2 fruit fly cellular contexts compared by ENCODE assay signal in genomic region chr3L:6159863-6160262, dm6.
TF ChIP-seq lines count a peak whose summit lies in the region.

No protein-coding gene starts in this region.

- TF ChIP-seq CTCF in whole organism, embryonic (GFP tag; optimal IDR thresholded peaks at IDR 0.05; lab: Kevin White, UChicago), result no peak

TF ChIP-seq in whole organism, embryonic, 481 proteins besides CTCF, POLR2A, EP300 and RAD21 (continues in another document):
- peak; percentile 71 for TF ChIP-seq CG18262 (tag; optimal IDR thresholded peaks at IDR 0.05; lab: Kevin White, UChicago)
- no peak for TF ChIP-seq h (optimal IDR thresholded peaks at IDR 0.05; lab: Kevin White, UChicago)
- TF ChIP-seq cas (GFP tag; IDR thresholded peaks at IDR 0.05; lab: Robert Waterston, UW), result no peak
- peak; percentile 64 for TF ChIP-seq dmrt11E (tag; optimal IDR thresholded peaks at IDR 0.05; lab: Kevin White, UChicago)
- no peak for TF ChIP-seq CrebB (tag; optimal IDR thresholded peaks at IDR 0.05; lab: Kevin White, UChicago)
- TF ChIP-seq ftz-f1 (GFP tag; optimal IDR thresholded peaks at IDR 0.05; lab: Kevin White, UChicago), result no peak
- TF ChIP-seq sens-2 (GFP tag; IDR thresholded peaks at IDR 0.05; lab: Robert Waterston, UW), result no peak
- no peak for TF ChIP-seq pzg (GFP tag; optimal IDR thresholded peaks at IDR 0.05; lab: Kevin White, UChicago)
- TF ChIP-seq pb (GFP tag; optimal IDR thresholded peaks at IDR 0.05; lab: Kevin White, UChicago), result no peak
- TF ChIP-seq pan (optimal IDR thresholded peaks at IDR 0.05; lab: Kevin White, UChicago), result no peak
- TF ChIP-seq pan (GFP tag; optimal IDR thresholded peaks at IDR 0.05 in 1 of 2, IDR thresholded peaks at IDR 0.05 in 1 of 2), result no peak
- no peak for TF ChIP-seq tll (GFP tag; optimal IDR thresholded peaks at IDR 0.05; lab: Kevin White, UChicago)
- TF ChIP-seq CG10321 (GFP tag; IDR thresholded peaks at IDR 0.05; lab: Robert Waterston, UW), result no peak
- TF ChIP-seq chn (GFP tag; optimal IDR thresholded peaks at IDR 0.05; lab: Kevin White, UChicago), result no peak
- no peak for TF ChIP-seq en (GFP tag; optimal IDR thresholded peaks at IDR 0.05; lab: Kevin White, UChicago)
- TF ChIP-seq phol (tag; optimal IDR thresholded peaks at IDR 0.05; lab: Kevin White, UChicago), result peak; percentile 39
- TF ChIP-seq ase (GFP tag; IDR thresholded peaks at IDR 0.05; lab: Robert Waterston, UW), result no peak
- TF ChIP-seq Bgb (GFP tag; IDR thresholded peaks at IDR 0.05; lab: Robert Waterston, UW; ENCODE audit: partially characterized antibody), result no peak
- TF ChIP-seq ato (GFP tag; IDR thresholded peaks at IDR 0.05; lab: Robert Waterston, UW; ENCODE audit: partially characterized antibody), result no peak
- TF ChIP-seq zen2 (GFP tag; IDR thresholded peaks at IDR 0.05; lab: Robert Waterston, UW; ENCODE audit: partially characterized antibody), result no peak
- TF ChIP-seq danr (GFP tag; IDR thresholded peaks at IDR 0.05; lab: Robert Waterston, UW), result no peak
- no peak for TF ChIP-seq CG10431 (GFP tag; optimal IDR thresholded peaks at IDR 0.05; lab: Kevin White, UChicago)
- TF ChIP-seq bsh (GFP tag; optimal IDR thresholded peaks at IDR 0.05; lab: Kevin White, UChicago), result peak in 1 of 2 experiments; percentile 17
- TF ChIP-seq toy (GFP tag; IDR thresholded peaks at IDR 0.05; lab: Robert Waterston, UW), result no peak
- TF ChIP-seq Hr78 (GFP tag; optimal IDR thresholded peaks at IDR 0.05; lab: Kevin White, UChicago), result no peak
- TF ChIP-seq CG8944 (GFP tag; optimal IDR thresholded peaks at IDR 0.05; lab: Kevin White, UChicago), result no peak
- no peak for TF ChIP-seq CG33213 (GFP tag; optimal IDR thresholded peaks at IDR 0.05; lab: Kevin White, UChicago)
- TF ChIP-seq Max (GFP tag; optimal IDR thresholded peaks at IDR 0.05; lab: Kevin White, UChicago), result no peak
- TF ChIP-seq dmrt99B (tag; optimal IDR thresholded peaks at IDR 0.05; lab: Kevin White, UChicago), result peak; percentile 36
- TF ChIP-seq NC2β (GFP tag; optimal IDR thresholded peaks at IDR 0.05; lab: Kevin White, UChicago), result no peak
- no peak for TF ChIP-seq CG3847 (GFP tag; IDR thresholded peaks at IDR 0.05; lab: Robert Waterston, UW)
- TF ChIP-seq CG3407 (GFP tag; optimal IDR thresholded peaks at IDR 0.05; lab: Kevin White, UChicago), result no peak
- no peak for TF ChIP-seq CG5245 (GFP tag; optimal IDR thresholded peaks at IDR 0.05; lab: Kevin White, UChicago)
- no peak for TF ChIP-seq Dbx (GFP tag; IDR thresholded peaks at IDR 0.05; lab: Robert Waterston, UW)
- TF ChIP-seq CG34224 (GFP tag; IDR thresholded peaks at IDR 0.05; lab: Robert Waterston, UW; ENCODE audit: partially characterized antibody), result no peak
- TF ChIP-seq CG9932 (GFP tag; IDR thresholded peaks at IDR 0.05; lab: Robert Waterston, UW), result no peak
- TF ChIP-seq Atf-2 (GFP tag; optimal IDR thresholded peaks at IDR 0.05; lab: Kevin White, UChicago), result no peak
- no peak for TF ChIP-seq peb (GFP tag; IDR thresholded peaks at IDR 0.05; lab: Robert Waterston, UW)
- peak; percentile 31 for TF ChIP-seq nmo (GFP tag; optimal IDR thresholded peaks at IDR 0.05; lab: Kevin White, UChicago)
- peak; percentile 12 for TF ChIP-seq CG13424 (tag; optimal IDR thresholded peaks at IDR 0.05; lab: Kevin White, UChicago)
- TF ChIP-seq Doc2 (GFP tag; IDR thresholded peaks at IDR 0.05; lab: Robert Waterston, UW), result no peak
- TF ChIP-seq HLHmδ (GFP tag; optimal IDR thresholded peaks at IDR 0.05; lab: Kevin White, UChicago), result no peak
- TF ChIP-seq CG9727 (GFP tag; optimal IDR thresholded peaks at IDR 0.05; lab: Kevin White, UChicago), result peak; percentile 23
- TF ChIP-seq odd (GFP tag; optimal IDR thresholded peaks at IDR 0.05; lab: Kevin White, UChicago), result no peak
- no peak for TF ChIP-seq ham (GFP tag; IDR thresholded peaks at IDR 0.05; lab: Robert Waterston, UW)
- TF ChIP-seq lola (GFP tag; optimal IDR thresholded peaks at IDR 0.05; lab: Kevin White, UChicago), result peak in 1 of 3 experiments; percentile 62
- TF ChIP-seq ken (GFP tag; IDR thresholded peaks at IDR 0.05; lab: Robert Waterston, UW), result no peak

TF ChIP-seq in whole organism, prepupa, 60 proteins besides CTCF, POLR2A, EP300 and RAD21:
- TF ChIP-seq svp (GFP tag; lab: Kevin White, UChicago) (peak; percentile 47), CG32006 (GFP tag; optimal IDR thresholded peaks at IDR 0.05; lab: Kevin White, UChicago) (no peak)

Comparison
In these comparisons a context has a peak if more than half of its experiments do, and no peak if none do; other contexts are left out.
1. Of the 7 proteins assayed by ChIP-seq in both whole organism, embryonic and whole organism, prepupa: peak only in whole organism, embryonic: Blimp-1; only in whole organism, prepupa: none; in both: none; in neither: 6.